Worm (Caenorhabditis elegans) whole organism, midembryonic: ENCODE data around the gene Y94H6A.7.

Experiments
- flt-1 ChIP-seq: fragments of 200-800 bp; sonication (Bioruptor generic); IDR thresholded peaks from 2 replicates; pipeline ENCODE4 v1.3.6; 2022; ENCODE audit warnings: missing genetic modification characterization, missing compliant biosample characterization
- klf-2 ChIP-seq: fragments of 200-800 bp; sonication (Bioruptor generic); conservative IDR thresholded peaks from 2 replicates; pipeline ENCODE4 v1.3.6; 2022; ENCODE audit warnings: missing genetic modification reagents, missing genetic modification characterization, missing compliant biosample characterization
- med-1 ChIP-seq: sonication (generic microtip); optimal IDR thresholded peaks from 2 replicates; lab custom pipeline; 2017; ENCODE audit warnings: missing genetic modification characterization, mild to moderate bottlenecking, missing compliant biosample characterization, antibody characterized with exemption, missing genetic modification reagents; ENCODE audit not compliant: insufficient read depth
- tab-1 ChIP-seq: fragments of 200-800 bp; sonication (Bioruptor generic); IDR thresholded peaks from 2 replicates; pipeline ENCODE4 v1.3.6; 2022; ENCODE audit warnings: missing genetic modification characterization, missing compliant biosample characterization
- ztf-23 ChIP-seq: fragments of 200-800 bp; sonication (Bioruptor generic); IDR thresholded peaks from 2 replicates; pipeline ENCODE4 v1.3.6; 2022; ENCODE audit warnings: missing genetic modification reagents, missing genetic modification characterization, missing compliant biosample characterization

DNA sequence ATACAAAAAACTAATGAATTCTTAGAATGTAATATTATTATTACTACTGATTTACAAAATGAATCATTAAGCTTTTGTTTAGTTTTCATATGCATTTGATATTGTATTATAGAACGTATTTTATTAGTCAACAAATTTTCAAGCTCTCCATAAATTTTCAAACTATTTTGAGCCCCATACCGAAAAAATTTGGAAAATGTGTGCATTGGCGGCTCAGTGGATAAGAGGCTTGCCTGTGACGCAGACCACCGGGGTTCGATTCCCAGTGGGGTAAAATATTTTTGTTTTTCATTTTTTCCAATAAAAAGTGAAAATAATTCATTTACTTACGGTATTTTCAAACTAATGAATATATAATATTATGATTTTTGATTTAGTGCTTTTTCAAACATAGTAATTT is 22.1 kb upstream of the Y94H6A.7 start:
- TF ChIP-seq flt-1 (GFP tag; lab: Robert Waterston, UW) (no peak), med-1 (GFP tag; lab: Kevin White, UChicago) (no peak), klf-2 (no peak), ztf-23 (GFP tag; lab: Robert Waterston, UW) (no peak), tab-1 (GFP tag; lab: Robert Waterston, UW) (no peak)
